Worm (Caenorhabditis elegans) whole organism, midembryonic: ENCODE results near the gene C47E12.14.

Experiments used
- T22C8.4 ChIP-seq: fragments of 200-800 bp; sonication (Bioruptor generic); IDR thresholded peaks from 2 replicates; pipeline ENCODE4 v1.3.6; 2022; ENCODE audit warnings: missing genetic modification characterization, missing compliant biosample characterization
- cog-1 ChIP-seq: sonication (generic microtip); optimal IDR thresholded peaks from 2 replicates; lab custom pipeline; 2016; ENCODE audit warnings: missing genetic modification characterization, missing compliant biosample characterization
- flt-1 ChIP-seq: fragments of 200-800 bp; sonication (Bioruptor generic); IDR thresholded peaks from 2 replicates; pipeline ENCODE4 v1.3.6; 2022; ENCODE audit warnings: missing genetic modification characterization, missing compliant biosample characterization
- klf-2 ChIP-seq: fragments of 200-800 bp; sonication (Bioruptor generic); conservative IDR thresholded peaks from 2 replicates; pipeline ENCODE4 v1.3.6; 2022; ENCODE audit warnings: missing genetic modification reagents, missing genetic modification characterization, missing compliant biosample characterization
- med-1 ChIP-seq: sonication (generic microtip); optimal IDR thresholded peaks from 2 replicates; lab custom pipeline; 2017; ENCODE audit warnings: missing genetic modification characterization, mild to moderate bottlenecking, missing compliant biosample characterization, antibody characterized with exemption, missing genetic modification reagents; ENCODE audit not compliant: insufficient read depth
- ref-1 ChIP-seq: fragments of 200-800 bp; sonication (Bioruptor generic); conservative IDR thresholded peaks from 2 replicates; pipeline ENCODE4 v1.3.6; 2022; ENCODE audit warnings: missing genetic modification reagents, missing genetic modification characterization, missing compliant biosample characterization
- tab-1 ChIP-seq: fragments of 200-800 bp; sonication (Bioruptor generic); IDR thresholded peaks from 2 replicates; pipeline ENCODE4 v1.3.6; 2022; ENCODE audit warnings: missing genetic modification characterization, missing compliant biosample characterization
- ztf-23 ChIP-seq: fragments of 200-800 bp; sonication (Bioruptor generic); IDR thresholded peaks from 2 replicates; pipeline ENCODE4 v1.3.6; 2022; ENCODE audit warnings: missing genetic modification reagents, missing genetic modification characterization, missing compliant biosample characterization
- ztf-29 ChIP-seq: fragments of 200-800 bp; sonication (Bioruptor generic); IDR thresholded peaks from 2 replicates; pipeline ENCODE4 v1.3.6; 2022; ENCODE audit warnings: missing genetic modification reagents, missing genetic modification characterization, missing compliant biosample characterization

The C47E12.14 gene

ce11 chrIV:9974392-9974791 is 1.8 kb downstream of the C47E12.14 start, which contains the start of gene C47E12.9:
Gene C47E12.9 (plus strand): TSS chrIV:9974692.
- TF ChIP-seq cog-1 (tag; lab: Kevin White, UChicago), result no peak
- TF ChIP-seq flt-1 (GFP tag; lab: Robert Waterston, UW), result no peak
- TF ChIP-seq ztf-23 (GFP tag; lab: Robert Waterston, UW), result no peak
- TF ChIP-seq med-1, result no peak
- no peak for TF ChIP-seq T22C8.4 (GFP tag; lab: Robert Waterston, UW)
- no peak for TF ChIP-seq klf-2 (GFP tag; lab: Robert Waterston, UW)
- TF ChIP-seq ref-1 (GFP tag; lab: Robert Waterston, UW), result no peak
- no peak for TF ChIP-seq ztf-29 (GFP tag; lab: Robert Waterston, UW)
- TF ChIP-seq tab-1 (GFP tag; lab: Robert Waterston, UW), result no peak

ce11 chrIV:9972629-9973028 is 3.6 kb downstream of the C47E12.14 start, which contains the start of the genes C47E12.12 and C47E12.10:
Gene C47E12.12 (minus strand): TSS chrIV:9972729.
Gene C47E12.10 (plus strand): TSS chrIV:9972800.
- TF ChIP-seq ztf-23 (GFP tag; lab: Robert Waterston, UW) (no peak), tab-1 (GFP tag; lab: Robert Waterston, UW) (no peak), T22C8.4 (GFP tag; lab: Robert Waterston, UW) (no peak), med-1 (no peak), klf-2 (GFP tag; lab: Robert Waterston, UW) (no peak), ztf-29 (GFP tag; lab: Robert Waterston, UW) (no peak), ref-1 (GFP tag; lab: Robert Waterston, UW) (no peak), flt-1 (GFP tag; lab: Robert Waterston, UW) (no peak), cog-1 (tag; lab: Kevin White, UChicago) (no peak)

- no peak for TF ChIP-seq med-1
- TF ChIP-seq ztf-29 (GFP tag; lab: Robert Waterston, UW), result no peak
- no peak for TF ChIP-seq T22C8.4 (GFP tag; lab: Robert Waterston, UW)
- no peak for TF ChIP-seq ref-1 (GFP tag; lab: Robert Waterston, UW)
- no peak for TF ChIP-seq ztf-23 (GFP tag; lab: Robert Waterston, UW)
- TF ChIP-seq flt-1 (GFP tag; lab: Robert Waterston, UW), result no peak
- TF ChIP-seq klf-2 (GFP tag; lab: Robert Waterston, UW), result no peak
- TF ChIP-seq cog-1 (tag; lab: Kevin White, UChicago), result no peak
- no peak for TF ChIP-seq tab-1 (GFP tag; lab: Robert Waterston, UW)
Observed at ce11 chrIV:9969081-9969480, 7.1 kb downstream of the C47E12.14 start, which contains the start of the genes kin-5 and C47E12.11. Gene kin-5 (minus strand): TSS chrIV:9969181. Gene C47E12.11 (plus strand): TSS chrIV:9969400.

- TF ChIP-seq ztf-23 (GFP tag; lab: Robert Waterston, UW) (no peak), ztf-29 (GFP tag; lab: Robert Waterston, UW) (no peak), cog-1 (tag; lab: Kevin White, UChicago) (no peak), T22C8.4 (GFP tag; lab: Robert Waterston, UW) (no peak), med-1 (no peak), flt-1 (GFP tag; lab: Robert Waterston, UW) (no peak), ref-1 (GFP tag; lab: Robert Waterston, UW) (no peak), klf-2 (GFP tag; lab: Robert Waterston, UW) (no peak), tab-1 (GFP tag; lab: Robert Waterston, UW) (no peak)
Observed at ce11 chrIV:9963945-9964344, 12.2 kb downstream of the C47E12.14 start, which contains the start of gene T13H10.2. Gene T13H10.2 (plus strand): TSS chrIV:9964245.

ce11 chrIV:9953333-9953732 is 22.9 kb downstream of the C47E12.14 start, which contains the start of gene gon-1:
Gene gon-1 (minus strand): TSS chrIV:9953433.
- no peak for TF ChIP-seq T22C8.4 (GFP tag; lab: Robert Waterston, UW)
- no peak for TF ChIP-seq ztf-29 (GFP tag; lab: Robert Waterston, UW)
- TF ChIP-seq ztf-23 (GFP tag; lab: Robert Waterston, UW), result no peak
- no peak for TF ChIP-seq cog-1 (tag; lab: Kevin White, UChicago)
- no peak for TF ChIP-seq med-1
- no peak for TF ChIP-seq klf-2 (GFP tag; lab: Robert Waterston, UW)
- no peak for TF ChIP-seq tab-1 (GFP tag; lab: Robert Waterston, UW)
- no peak for TF ChIP-seq flt-1 (GFP tag; lab: Robert Waterston, UW)
- no peak for TF ChIP-seq ref-1 (GFP tag; lab: Robert Waterston, UW)

- no peak for TF ChIP-seq ref-1 (GFP tag; lab: Robert Waterston, UW)
- TF ChIP-seq tab-1 (GFP tag; lab: Robert Waterston, UW), result no peak
- TF ChIP-seq flt-1 (GFP tag; lab: Robert Waterston, UW), result no peak
- no peak for TF ChIP-seq med-1
- no peak for TF ChIP-seq cog-1 (tag; lab: Kevin White, UChicago)
- TF ChIP-seq ztf-23 (GFP tag; lab: Robert Waterston, UW), result no peak
- no peak for TF ChIP-seq ztf-29 (GFP tag; lab: Robert Waterston, UW)
- TF ChIP-seq T22C8.4 (GFP tag; lab: Robert Waterston, UW), result no peak
- no peak for TF ChIP-seq klf-2 (GFP tag; lab: Robert Waterston, UW)
Observed at ce11 chrIV:9948035-9948434, 28.1 kb downstream of the C47E12.14 start.

ce11 chrIV:9944279-9944678 is 31.9 kb downstream of the C47E12.14 start:
- TF ChIP-seq T22C8.4 (GFP tag; lab: Robert Waterston, UW), result no peak
- no peak for TF ChIP-seq ztf-23 (GFP tag; lab: Robert Waterston, UW)
- TF ChIP-seq ref-1 (GFP tag; lab: Robert Waterston, UW), result no peak
- TF ChIP-seq klf-2 (GFP tag; lab: Robert Waterston, UW), result no peak
- TF ChIP-seq flt-1 (GFP tag; lab: Robert Waterston, UW), result no peak
- TF ChIP-seq ztf-29 (GFP tag; lab: Robert Waterston, UW), result no peak
- TF ChIP-seq med-1, result no peak
- no peak for TF ChIP-seq tab-1 (GFP tag; lab: Robert Waterston, UW)
- TF ChIP-seq cog-1 (tag; lab: Kevin White, UChicago), result no peak

ce11 chrIV:9943214-9943613 is 33.0 kb downstream of the C47E12.14 start:
- TF ChIP-seq med-1, result no peak
- TF ChIP-seq cog-1 (tag; lab: Kevin White, UChicago), result no peak
- TF ChIP-seq klf-2 (GFP tag; lab: Robert Waterston, UW), result no peak
- no peak for TF ChIP-seq ztf-29 (GFP tag; lab: Robert Waterston, UW)
- no peak for TF ChIP-seq flt-1 (GFP tag; lab: Robert Waterston, UW)
- no peak for TF ChIP-seq ztf-23 (GFP tag; lab: Robert Waterston, UW)
- no peak for TF ChIP-seq T22C8.4 (GFP tag; lab: Robert Waterston, UW)
- no peak for TF ChIP-seq tab-1 (GFP tag; lab: Robert Waterston, UW)
- no peak for TF ChIP-seq ref-1 (GFP tag; lab: Robert Waterston, UW)

ce11 chrIV:9933580-9933979 is 42.6 kb downstream of the C47E12.14 start, which contains the start of gene spe-29:
Gene spe-29 (plus strand): TSS chrIV:9933880.
- no peak for TF ChIP-seq klf-2 (GFP tag; lab: Robert Waterston, UW)
- TF ChIP-seq cog-1 (tag; lab: Kevin White, UChicago), result no peak
- no peak for TF ChIP-seq tab-1 (GFP tag; lab: Robert Waterston, UW)
- no peak for TF ChIP-seq T22C8.4 (GFP tag; lab: Robert Waterston, UW)
- no peak for TF ChIP-seq med-1
- no peak for TF ChIP-seq flt-1 (GFP tag; lab: Robert Waterston, UW)
- TF ChIP-seq ztf-23 (GFP tag; lab: Robert Waterston, UW), result no peak
- TF ChIP-seq ztf-29 (GFP tag; lab: Robert Waterston, UW), result no peak
- TF ChIP-seq ref-1 (GFP tag; lab: Robert Waterston, UW), result no peak
